Worm (Caenorhabditis elegans) whole organism, L1 larva: ENCODE results near the gene col-80.

ENCODE experiments used
- aha-1 ChIP-seq: fragments of 150-350 bp; optimal IDR thresholded peaks from 2 replicates; lab custom pipeline; 2014; ENCODE audit warnings: missing biosample characterization, missing genetic modification characterization
- aly-2 ChIP-seq: fragments of 150-350 bp; optimal IDR thresholded peaks from 2 replicates; lab custom pipeline; 2014; ENCODE audit warnings: missing biosample characterization, missing genetic modification characterization
- ama-1 ChIP-seq: fragments of 150-350 bp; optimal IDR thresholded peaks from 2 replicates; lab custom pipeline; 2014
- hlh-17 ChIP-seq: fragments of 200-800 bp; sonication (Bioruptor generic); optimal IDR thresholded peaks from 2 replicates; lab custom pipeline; 2018; ENCODE audit warnings: missing genetic modification characterization, mild to moderate bottlenecking, missing compliant biosample characterization, moderate library complexity, borderline replicate concordance
- lin-13 ChIP-seq: fragments of 150-350 bp; optimal IDR thresholded peaks from 2 replicates; lab custom pipeline; 2014; ENCODE audit warnings: missing biosample characterization, missing genetic modification reagents, missing genetic modification characterization

DNA sequence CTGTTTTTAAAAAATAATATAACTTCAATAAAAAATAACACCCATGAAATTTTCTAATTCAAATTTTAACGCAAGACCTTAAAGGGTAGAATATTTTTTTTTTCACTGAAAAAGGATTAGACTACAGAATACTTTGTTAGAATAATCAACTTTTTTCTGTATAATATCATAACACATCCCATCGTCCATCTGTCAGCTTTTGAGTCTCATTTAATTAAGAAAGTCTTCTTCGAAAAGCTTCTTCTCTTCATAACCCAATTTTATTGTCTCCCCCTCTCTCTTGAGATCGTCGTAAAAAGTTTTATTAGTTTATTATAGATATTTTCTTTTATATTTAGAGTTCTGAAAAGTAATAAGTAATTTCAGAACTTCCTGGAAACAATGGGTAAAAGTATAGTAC lies 10.9 kb upstream of the col-80 start:
- TF ChIP-seq aha-1 (tag; lab: Kevin White, UChicago) (no peak), ama-1 (lab: Kevin White, UChicago) (no peak), hlh-17 (GFP tag; lab: Kevin White, UChicago) (no peak), aly-2 (tag; lab: Kevin White, UChicago) (no peak), lin-13 (GFP tag; lab: Kevin White, UChicago) (no peak)
